Worm (Caenorhabditis elegans): Measurements from ENCODE around the gene npr-40.

ce11 chrX:14954548-14954947 is 35.9 kb downstream of the npr-40 start, which contains the start of gene pag-3:
- no peak for TF ChIP-seq ets-7 (tag; optimal IDR thresholded peaks at IDR 0.05)
- no peak for TF ChIP-seq tbx-11 (GFP tag; IDR thresholded peaks at IDR 0.05)
- no peak for TF ChIP-seq ama-1 (optimal IDR thresholded peaks at IDR 0.05)
- no peak for TF ChIP-seq F13C5.2 (tag; optimal IDR thresholded peaks at IDR 0.05)
- TF ChIP-seq tbx-37 (GFP tag; conservative IDR thresholded peaks at IDR 0.05), result no peak
- TF ChIP-seq sea-1 (GFP tag; conservative IDR thresholded peaks at IDR 0.05), result no peak
- no peak for TF ChIP-seq flt-1 (GFP tag; IDR thresholded peaks at IDR 0.05)
- TF ChIP-seq ceh-13 (GFP tag; optimal IDR thresholded peaks at IDR 0.05), result no peak
- no peak for TF ChIP-seq aly-1 (tag; optimal IDR thresholded peaks at IDR 0.05)
- TF ChIP-seq pes-1 (GFP tag; IDR thresholded peaks at IDR 0.05), result no peak
- TF ChIP-seq scrt-1 (GFP tag; IDR thresholded peaks at IDR 0.05), result no peak
